Worm (Caenorhabditis elegans) whole organism, young adult: ENCODE data around the gene B0464.9.
A peak's percentile ranks its signal among the peaks of the same experiment; 100 is the strongest.

Experiments used
- C17E4.6 ChIP-seq: fragments of 200-800 bp; sonication (Bioruptor generic); IDR thresholded peaks from 2 replicates; pipeline ENCODE4 v1.3.6; 2022; ENCODE audit warnings: missing genetic modification reagents, missing genetic modification characterization, missing compliant biosample characterization
- D2030.7 ChIP-seq: fragments of 200-800 bp; sonication (Bioruptor generic); IDR thresholded peaks from 2 replicates; pipeline ENCODE4 v1.3.6; 2022; ENCODE audit warnings: missing genetic modification reagents, missing genetic modification characterization, missing compliant biosample characterization
- F22D6.2 ChIP-seq: sonication (generic microtip); optimal IDR thresholded peaks from 2 replicates; lab custom pipeline; 2016; ENCODE audit warnings: mild to moderate bottlenecking, missing genetic modification characterization, missing compliant biosample characterization
- F23B12.7 ChIP-seq: sonication (generic microtip); optimal IDR thresholded peaks from 2 replicates; lab custom pipeline; 2017; ENCODE audit warnings: missing genetic modification characterization, mild to moderate bottlenecking, missing compliant biosample characterization, antibody characterized with exemption, moderate library complexity; ENCODE audit not compliant: insufficient read depth
- F55B11.4 ChIP-seq: sonication (generic microtip); optimal IDR thresholded peaks from 2 replicates; lab custom pipeline; 2016; ENCODE audit warnings: missing compliant biosample characterization, missing genetic modification characterization, borderline replicate concordance; ENCODE audit not compliant: insufficient read depth
- K11D2.4 ChIP-seq: fragments of 200-800 bp; sonication (Bioruptor generic); IDR thresholded peaks from 2 replicates; pipeline ENCODE4 v1.3.6; 2022; ENCODE audit warnings: missing genetic modification reagents, missing genetic modification characterization, missing compliant biosample characterization
- T26A5.8 ChIP-seq: sonication (generic microtip); optimal IDR thresholded peaks from 2 replicates; lab custom pipeline; 2016; ENCODE audit warnings: missing genetic modification characterization, missing compliant biosample characterization
- Y53G8AR.9 ChIP-seq: fragments of 200-800 bp; sonication (Bioruptor generic); conservative IDR thresholded peaks from 2 replicates; pipeline ENCODE4 v1.3.6; 2022; ENCODE audit warnings: missing genetic modification reagents, missing genetic modification characterization, missing compliant biosample characterization
- atf-7 ChIP-seq: sonication (generic microtip); optimal IDR thresholded peaks from 2 replicates; lab custom pipeline; 2017; ENCODE audit warnings: mild to moderate bottlenecking, missing genetic modification characterization, missing compliant biosample characterization
- attf-5 ChIP-seq: fragments of 200-800 bp; sonication (Bioruptor generic); optimal IDR thresholded peaks from 2 replicates; lab custom pipeline; 2018; ENCODE audit warnings: mild to moderate bottlenecking, missing genetic modification characterization, missing compliant biosample characterization
- ceh-100 ChIP-seq: fragments of 200-800 bp; sonication (Bioruptor generic); IDR thresholded peaks from 2 replicates; pipeline ENCODE4 v1.3.6; 2022; ENCODE audit warnings: missing genetic modification reagents, missing genetic modification characterization, missing compliant biosample characterization
- ceh-27 ChIP-seq: fragments of 200-800 bp; sonication (Bioruptor generic); optimal IDR thresholded peaks from 2 replicates; lab custom pipeline; 2018; ENCODE audit warnings: mild to moderate bottlenecking, missing genetic modification characterization, moderate library complexity, missing compliant biosample characterization
- ceh-40 ChIP-seq: fragments of 200-800 bp; sonication (Bioruptor generic); IDR thresholded peaks from 2 replicates; pipeline ENCODE4 v1.3.6; 2022; ENCODE audit warnings: missing genetic modification characterization, missing compliant biosample characterization
- ceh-79 ChIP-seq: sonication (generic microtip); optimal IDR thresholded peaks from 2 replicates; lab custom pipeline; 2017; ENCODE audit warnings: mild to moderate bottlenecking, missing genetic modification characterization, missing compliant biosample characterization
- chd-7 ChIP-seq: sonication (generic microtip); optimal IDR thresholded peaks from 2 replicates; lab custom pipeline; 2016; ENCODE audit warnings: mild to moderate bottlenecking, missing genetic modification characterization, moderate library complexity, missing compliant biosample characterization
- efl-1 ChIP-seq: fragments of 150-350 bp; optimal IDR thresholded peaks from 2 replicates; lab custom pipeline; 2014; ENCODE audit warnings: missing biosample characterization, missing genetic modification reagents, missing genetic modification characterization
- egl-18 ChIP-seq: fragments of 200-800 bp; sonication (Bioruptor generic); IDR thresholded peaks from 2 replicates; pipeline ENCODE4 v1.3.6; 2022; ENCODE audit warnings: missing genetic modification reagents, missing genetic modification characterization, missing compliant biosample characterization
- ekl-4 ChIP-seq: fragments of 200-800 bp; sonication (Bioruptor generic); IDR thresholded peaks from 2 replicates; pipeline ENCODE4 v1.3.6; 2022; ENCODE audit warnings: missing genetic modification reagents, missing genetic modification characterization, missing compliant biosample characterization
- him-1 ChIP-seq: sonication (generic microtip); optimal IDR thresholded peaks from 2 replicates; lab custom pipeline; 2016; ENCODE audit warnings: missing genotype, missing genetic modification reagents, missing genetic modification characterization, missing compliant biosample characterization
- hlh-12 ChIP-seq: sonication (generic microtip); optimal IDR thresholded peaks from 2 replicates; lab custom pipeline; 2016; ENCODE audit warnings: missing genetic modification characterization, missing compliant biosample characterization
- hlh-26 ChIP-seq: fragments of 200-800 bp; sonication (Bioruptor generic); conservative IDR thresholded peaks from 2 replicates; pipeline ENCODE4 v1.3.6; 2022; ENCODE audit warnings: missing genetic modification reagents, missing genetic modification characterization, missing compliant biosample characterization
- lag-1 ChIP-seq: fragments of 200-800 bp; sonication (Bioruptor generic); IDR thresholded peaks from 2 replicates; pipeline ENCODE4 v1.3.6; 2022; ENCODE audit warnings: missing genetic modification reagents, missing genetic modification characterization, missing compliant biosample characterization
- lin-26 ChIP-seq: fragments of 200-800 bp; sonication (Bioruptor generic); IDR thresholded peaks from 2 replicates; pipeline ENCODE4 v1.3.6; 2022; ENCODE audit warnings: missing genetic modification reagents, missing genetic modification characterization, missing compliant biosample characterization
- lin-35 ChIP-seq, 3 experiments: fragments of 150-350 bp in 2 of 3; sonication (generic microtip) in 1 of 3; optimal IDR thresholded peaks; 2 replicates each; lab custom pipeline; 2014 to 2018; ENCODE audit warnings: missing biosample characterization in 3 of 3, missing genetic modification characterization in 3 of 3, missing genetic modification reagents in 3 of 3
- lsl-1 ChIP-seq: fragments of 200-800 bp; sonication (Bioruptor generic); optimal IDR thresholded peaks from 2 replicates; lab custom pipeline; 2018; ENCODE audit warnings: mild to moderate bottlenecking, missing genetic modification characterization, moderate library complexity, missing compliant biosample characterization
- lsy-27 ChIP-seq: sonication (generic microtip); optimal IDR thresholded peaks from 2 replicates; lab custom pipeline; 2017; ENCODE audit warnings: missing genetic modification characterization, mild to moderate bottlenecking, missing compliant biosample characterization, antibody characterized with exemption, missing genotype, borderline replicate concordance; ENCODE audit not compliant: insufficient read depth
- madf-3 ChIP-seq: fragments of 200-800 bp; sonication (Bioruptor generic); IDR thresholded peaks from 2 replicates; pipeline ENCODE4 v1.3.6; 2022; ENCODE audit warnings: missing genetic modification reagents, missing genetic modification characterization, missing compliant biosample characterization
- madf-6 ChIP-seq: fragments of 200-800 bp; sonication (Bioruptor generic); IDR thresholded peaks from 2 replicates; pipeline ENCODE4 v1.3.6; 2022; ENCODE audit warnings: missing genetic modification reagents, missing genetic modification characterization, missing compliant biosample characterization
- mcd-1 ChIP-seq: fragments of 200-800 bp; sonication (Bioruptor generic); IDR thresholded peaks from 2 replicates; pipeline ENCODE4 v1.3.6; 2022; ENCODE audit warnings: missing genetic modification reagents, missing genetic modification characterization, missing compliant biosample characterization
- nfya-2 ChIP-seq: fragments of 200-800 bp; sonication (Bioruptor generic); IDR thresholded peaks from 2 replicates; pipeline ENCODE4 v1.3.6; 2022; ENCODE audit warnings: missing genetic modification reagents, missing genetic modification characterization, missing compliant biosample characterization
- nhr-120 ChIP-seq: fragments of 200-800 bp; sonication (Bioruptor generic); IDR thresholded peaks from 2 replicates; pipeline ENCODE4 v1.3.6; 2022; ENCODE audit warnings: missing genetic modification characterization, missing compliant biosample characterization
- nhr-179 ChIP-seq: sonication (generic microtip); optimal IDR thresholded peaks from 2 replicates; lab custom pipeline; 2016; ENCODE audit warnings: mild to moderate bottlenecking, missing genetic modification characterization, missing compliant biosample characterization
- nhr-80 ChIP-seq: sonication (generic microtip); optimal IDR thresholded peaks from 2 replicates; lab custom pipeline; 2016; ENCODE audit warnings: missing genetic modification characterization, missing compliant biosample characterization
- snpc-1.1 ChIP-seq: sonication (generic microtip); optimal IDR thresholded peaks from 2 replicates; lab custom pipeline; 2017; ENCODE audit warnings: missing genetic modification characterization, mild to moderate bottlenecking, missing compliant biosample characterization, antibody characterized with exemption, moderate library complexity, missing genotype, missing genetic modification reagents; ENCODE audit not compliant: insufficient read depth
- tlf-1 ChIP-seq: fragments of 200-800 bp; sonication (Bioruptor generic); optimal IDR thresholded peaks from 2 replicates; lab custom pipeline; 2018; ENCODE audit warnings: mild to moderate bottlenecking, missing genetic modification characterization, missing compliant biosample characterization
- unc-62 ChIP-seq: fragments of 150-350 bp; optimal IDR thresholded peaks from 2 replicates; lab custom pipeline; 2014; ENCODE audit warnings: missing biosample characterization, missing genetic modification reagents, missing genetic modification characterization
- xnd-1 ChIP-seq: sonication (generic microtip); optimal IDR thresholded peaks from 2 replicates; lab custom pipeline; 2016; ENCODE audit warnings: missing genotype, missing genetic modification reagents, missing genetic modification characterization, missing compliant biosample characterization
- ztf-18 ChIP-seq: sonication (generic microtip); optimal IDR thresholded peaks from 2 replicates; lab custom pipeline; 2016; ENCODE audit warnings: missing genotype, mild to moderate bottlenecking, missing genetic modification characterization, missing compliant biosample characterization

B0464.9 gene

ce11 chrIII:9504347-9504746, 38.8 kb downstream of the B0464.9 start (continued):
- TF ChIP-seq egl-18 (GFP tag; lab: Robert Waterston, UW), result no peak
- no peak for TF ChIP-seq ceh-79
- no peak for TF ChIP-seq madf-3 (GFP tag; lab: Robert Waterston, UW)
- TF ChIP-seq chd-7 (tag; lab: Kevin White, UChicago), result no peak
- peak; percentile 45 for TF ChIP-seq mcd-1 (GFP tag; lab: Robert Waterston, UW)
- peak; percentile 89 for TF ChIP-seq lsl-1 (GFP tag; lab: Kevin White, UChicago)
- peak; percentile 89 for TF ChIP-seq D2030.7
- peak; percentile 82 for TF ChIP-seq efl-1
- TF ChIP-seq ztf-18 (tag; lab: Kevin White, UChicago), result peak; percentile 22

- no peak for TF ChIP-seq hlh-12 (tag; lab: Kevin White, UChicago)
- TF ChIP-seq nhr-120 (GFP tag; lab: Robert Waterston, UW), result no peak
- TF ChIP-seq xnd-1 (tag; lab: Kevin White, UChicago), result no peak
- TF ChIP-seq hlh-26 (GFP tag; lab: Robert Waterston, UW), result no peak
- no peak for TF ChIP-seq T26A5.8
- no peak for TF ChIP-seq nhr-179
- TF ChIP-seq F22D6.2, result no peak
- TF ChIP-seq nfya-2, result no peak
- no peak for TF ChIP-seq lag-1 (GFP tag; lab: Robert Waterston, UW)
- no peak for TF ChIP-seq lsy-27 (tag; lab: Kevin White, UChicago)
- TF ChIP-seq Y53G8AR.9, result no peak
- no peak for TF ChIP-seq snpc-1.1 (tag; lab: Kevin White, UChicago)
- no peak for TF ChIP-seq tlf-1 (GFP tag; lab: Kevin White, UChicago)
- peak; percentile 63 for TF ChIP-seq nhr-80 (tag; lab: Kevin White, UChicago)
- TF ChIP-seq ceh-27, result no peak
- TF ChIP-seq mcd-1 (GFP tag; lab: Robert Waterston, UW), result peak; percentile 38; the same call in 1 of the 2 replicates
- TF ChIP-seq K11D2.4 (GFP tag; lab: Robert Waterston, UW), result no peak
- TF ChIP-seq madf-6 (GFP tag; lab: Robert Waterston, UW), result no peak
- peak; percentile 39 for TF ChIP-seq attf-5 (GFP tag; lab: Kevin White, UChicago)
- TF ChIP-seq lin-35 (GFP tag; optimal IDR thresholded peaks at IDR 0.05; lab: Kevin White, UChicago), result no peak
- TF ChIP-seq ekl-4 (GFP tag; lab: Robert Waterston, UW), result no peak
- TF ChIP-seq lin-26 (GFP tag; lab: Robert Waterston, UW), result no peak
- TF ChIP-seq atf-7 (tag; lab: Kevin White, UChicago), result no peak
- no peak for TF ChIP-seq ceh-40 (GFP tag; lab: Robert Waterston, UW)
- peak; percentile 25 for TF ChIP-seq F23B12.7 (tag; lab: Kevin White, UChicago)
- no peak for TF ChIP-seq him-1
- no peak for TF ChIP-seq unc-62 (GFP tag; lab: Kevin White, UChicago)
- no peak for TF ChIP-seq F55B11.4 (tag; lab: Kevin White, UChicago)
- no peak for TF ChIP-seq C17E4.6 (GFP tag; lab: Robert Waterston, UW)
- TF ChIP-seq ceh-100 (GFP tag; lab: Robert Waterston, UW), result no peak
Observed at ce11 chrIII:9507799-9508198, 42.2 kb downstream of the B0464.9 start, which contains the start of gene vha-14. TSS of gene vha-14 (plus strand) at chrIII:9508100.
